Worm (Caenorhabditis elegans) whole organism, L3 larva: ENCODE results near the gene tmem-24.

Experiments used
- elt-1 ChIP-seq: fragments of 150-350 bp; optimal IDR thresholded peaks from 2 replicates; lab custom pipeline; 2014; ENCODE audit warnings: missing biosample characterization, missing genetic modification characterization
- eor-1 ChIP-seq, 2 experiments: fragments of 150-350 bp; optimal IDR thresholded peaks; 2 replicates each; lab custom pipeline; 2014 to 2018; ENCODE audit warnings: missing biosample characterization in 2 of 2, missing genetic modification characterization in 2 of 2
- ztf-11 ChIP-seq: fragments of 150-350 bp; optimal IDR thresholded peaks from 2 replicates; lab custom pipeline; 2014; ENCODE audit warnings: missing biosample characterization, missing genetic modification characterization

DNA sequence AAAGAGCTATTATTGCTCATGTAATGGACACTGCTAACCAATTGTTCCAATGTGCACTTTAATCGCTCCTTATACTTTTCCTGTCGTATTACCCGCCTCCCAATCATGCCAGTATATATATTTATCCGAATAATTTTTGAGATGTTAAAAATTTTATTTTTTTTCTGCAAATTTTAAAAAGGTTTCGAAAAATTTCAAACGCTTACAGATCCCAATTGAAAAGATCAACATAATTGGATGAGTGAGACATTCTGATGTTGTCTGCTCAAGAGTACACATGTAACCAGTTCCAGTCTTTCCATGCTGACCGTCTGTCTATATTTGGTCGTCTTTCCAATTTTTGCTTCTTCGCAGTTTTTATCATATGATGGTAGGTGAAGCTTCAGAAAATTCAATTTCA is 14.5 kb upstream of the tmem-24 start, which contains the start of gene R11G1.1:
- TF ChIP-seq eor-1 (tag; optimal IDR thresholded peaks at IDR 0.05; lab: Kevin White, UChicago) (no peak), ztf-11 (tag; lab: Kevin White, UChicago) (no peak), elt-1 (no peak)
